Worm (Caenorhabditis elegans) whole organism, L4 larva: ENCODE results near the gene col-138.

Source experiments
- egl-27 ChIP-seq: sonication (generic microtip); optimal IDR thresholded peaks from 3 replicates; lab custom pipeline; 2017; ENCODE audit warnings: missing biosample characterization, missing genetic modification reagents, missing genetic modification characterization
- fos-1 ChIP-seq: fragments of 150-350 bp; optimal IDR thresholded peaks from 2 replicates; lab custom pipeline; 2014; ENCODE audit warnings: missing biosample characterization, missing genetic modification characterization
- hlh-30 ChIP-seq: sonication (generic microtip); optimal IDR thresholded peaks from 2 replicates; lab custom pipeline; 2017; ENCODE audit warnings: antibody characterized with exemption, mild to moderate bottlenecking, missing genetic modification characterization, missing compliant biosample characterization; ENCODE audit not compliant: insufficient read depth
- nhr-28 ChIP-seq: fragments of 150-350 bp; optimal IDR thresholded peaks from 2 replicates; lab custom pipeline; 2014; ENCODE audit warnings: missing biosample characterization, missing genetic modification characterization
- saeg-2 ChIP-seq: fragments of 200-800 bp; sonication (Bioruptor generic); IDR thresholded peaks from 2 replicates; pipeline ENCODE4 v1.3.6; 2022; ENCODE audit warnings: missing genetic modification reagents, missing genetic modification characterization, missing compliant biosample characterization
- snpc-4 ChIP-seq: fragments of 150-350 bp; optimal IDR thresholded peaks from 2 replicates; lab custom pipeline; 2014; ENCODE audit warnings: missing biosample characterization, missing genetic modification characterization

ce11 chrIV:17171732-17172131, 11.8 kb downstream of the col-138 start:
- TF ChIP-seq snpc-4 (tag; lab: Kevin White, UChicago) (no peak), fos-1 (tag; lab: Kevin White, UChicago) (no peak), hlh-30 (tag; lab: Kevin White, UChicago) (peak; percentile 35), saeg-2 (GFP tag; lab: Robert Waterston, UW) (no peak), nhr-28 (tag; lab: Kevin White, UChicago) (peak; percentile 90), egl-27 (no peak)
